Worm (Caenorhabditis elegans): ENCODE results near the gene T01D1.3.

The T01D1.3 gene

DNA sequence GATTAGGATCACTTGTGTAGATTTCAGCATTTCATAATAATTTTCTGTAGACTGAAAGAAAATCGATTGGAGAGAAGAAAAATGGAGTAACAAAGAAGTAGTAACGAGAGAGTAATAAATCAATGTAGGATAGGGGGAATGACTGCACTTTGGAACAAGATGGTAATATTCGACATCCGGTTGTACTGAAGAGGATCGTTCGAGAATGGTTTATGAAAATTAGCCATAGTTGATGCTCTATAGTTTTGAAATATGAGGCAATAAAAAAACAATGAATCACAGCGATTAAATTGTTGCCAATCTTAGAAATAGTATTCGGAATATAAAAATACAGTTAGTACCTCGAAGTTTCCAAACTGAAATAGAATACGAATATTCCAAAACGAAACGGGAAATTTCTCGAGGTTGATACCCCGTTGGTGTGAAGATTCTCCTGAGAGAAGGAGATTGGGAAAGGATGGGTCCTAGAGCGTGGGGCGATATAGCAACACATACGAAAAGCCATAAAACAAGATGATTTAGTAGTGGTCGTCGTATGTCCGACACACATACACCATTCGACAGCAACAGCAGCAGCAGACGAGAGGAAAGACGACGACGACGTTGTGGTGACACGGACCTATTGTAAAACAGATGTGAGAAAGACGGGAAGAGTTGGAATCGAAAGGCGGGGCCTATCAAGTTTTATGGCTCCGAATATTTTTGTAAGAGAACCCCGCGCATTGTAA, 42.1 kb downstream of the T01D1.3 start, which contains the start of gene cwn-1:
Gene cwn-1, minus strand, starts transcription at position 51 of the 728 bp plus-strand sequence.
- peak; percentile 42 for TF ChIP-seq fkh-4 (tag; optimal IDR thresholded peaks at IDR 0.05; ENCODE audit: borderline replicate concordance)
- TF ChIP-seq lin-35 (GFP tag; optimal IDR thresholded peaks at IDR 0.05), result no peak
- no peak for TF ChIP-seq elt-3 (tag; optimal IDR thresholded peaks at IDR 0.05)
- TF ChIP-seq aly-2 (tag; optimal IDR thresholded peaks at IDR 0.05), result no peak
- no peak for TF ChIP-seq ztf-11 (tag; optimal IDR thresholded peaks at IDR 0.05)
- peak; percentile 78 for TF ChIP-seq dsc-1 (tag; optimal IDR thresholded peaks at IDR 0.05)
- no peak for TF ChIP-seq hpl-2 (GFP tag; optimal IDR thresholded peaks at IDR 0.05)

DNA sequence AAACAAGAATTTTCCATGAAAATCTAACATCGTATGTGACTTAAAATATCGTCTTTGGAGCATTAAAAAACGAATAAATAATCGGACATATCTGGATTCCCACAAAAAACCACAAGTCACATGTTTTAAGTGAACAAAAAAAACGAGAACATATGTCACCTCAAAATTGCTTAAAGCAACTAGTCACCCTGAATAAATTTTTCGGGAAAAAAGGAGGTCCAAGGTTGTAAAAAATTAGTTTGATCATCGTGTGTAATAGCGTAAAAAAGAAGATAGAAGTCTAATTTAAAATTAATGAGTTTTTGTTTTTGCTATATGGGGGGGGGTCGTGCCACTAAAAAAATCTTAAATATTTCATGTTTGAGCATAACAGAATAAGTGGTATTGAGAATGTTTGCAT, 46.0 kb downstream of the T01D1.3 start:
- TF ChIP-seq fkh-8 (tag; optimal IDR thresholded peaks at IDR 0.05) (no peak), efl-3 (GFP tag; optimal IDR thresholded peaks at IDR 0.05) (no peak), rnt-1 (tag; optimal IDR thresholded peaks at IDR 0.05) (no peak), nhr-76 (tag; optimal IDR thresholded peaks at IDR 0.05) (no peak), sptf-1 (tag; optimal IDR thresholded peaks at IDR 0.05) (no peak), fkh-4 (tag; optimal IDR thresholded peaks at IDR 0.05; ENCODE audit: borderline replicate concordance) (peak; percentile 63), nhr-77 (tag; optimal IDR thresholded peaks at IDR 0.05) (no peak), blmp-1 (tag; optimal IDR thresholded peaks at IDR 0.05) (no peak), zag-1 (tag; optimal IDR thresholded peaks at IDR 0.05) (no peak), pax-3 (tag; optimal IDR thresholded peaks at IDR 0.05) (no peak), sup-37 (GFP tag; optimal IDR thresholded peaks at IDR 0.05) (no peak), nhr-90 (tag; optimal IDR thresholded peaks at IDR 0.05; ENCODE audit: poor library complexity) (no peak), fkh-10 (GFP tag; optimal IDR thresholded peaks at IDR 0.05) (no peak), pag-3 (tag; optimal IDR thresholded peaks at IDR 0.05; ENCODE audit: borderline replicate concordance, insufficient read depth) (no peak), isw-1 (GFP tag; IDR thresholded peaks at IDR 0.05) (no peak), ceh-63 (GFP tag; optimal IDR thresholded peaks at IDR 0.05) (no peak), dsc-1 (tag; optimal IDR thresholded peaks at IDR 0.05) (peak; percentile 89)

DNA sequence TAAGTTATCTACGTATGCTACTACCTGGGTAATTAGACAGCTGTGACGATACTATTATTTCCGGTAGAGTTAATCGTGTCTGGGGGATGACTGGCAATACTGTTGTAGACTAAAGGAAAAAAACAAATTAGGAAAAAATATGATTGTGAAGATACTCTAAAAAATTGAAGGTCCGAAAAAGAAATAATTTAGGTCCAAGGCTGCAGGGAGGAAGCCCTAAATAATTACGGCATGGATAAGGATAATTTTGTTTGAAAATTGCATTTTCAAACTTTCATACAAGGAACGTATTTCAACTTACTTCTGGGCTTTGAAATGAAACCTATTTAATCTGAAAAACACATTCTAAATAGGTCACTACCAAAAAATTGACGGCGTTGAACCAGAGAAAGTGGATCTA, 46.8 kb downstream of the T01D1.3 start, which contains the start of gene srd-3:
Gene srd-3, minus strand, starts transcription at position 101 of the 400 bp plus-strand sequence.
- TF ChIP-seq tlp-1 (tag; optimal IDR thresholded peaks at IDR 0.05), result no peak
- no peak for TF ChIP-seq aly-2 (tag; optimal IDR thresholded peaks at IDR 0.05)
- no peak for TF ChIP-seq lsy-2 (tag; optimal IDR thresholded peaks at IDR 0.05)
- TF ChIP-seq ces-1 (GFP tag; optimal IDR thresholded peaks at IDR 0.05), result no peak

ce11 chrII:124904-125303, 50.9 kb downstream of the T01D1.3 start, which contains the start of gene nmur-2:
Gene nmur-2, minus strand, starts transcription at chrII:125004.
- TF ChIP-seq ama-1 (optimal IDR thresholded peaks at IDR 0.05), result no peak
- TF ChIP-seq zip-4 (GFP tag; optimal IDR thresholded peaks at IDR 0.05), result no peak
- peak; percentile 0 for TF ChIP-seq hlh-4 (tag; optimal IDR thresholded peaks at IDR 0.05)

Data from whole organism, L1 larva.